Worm (Caenorhabditis elegans): ENCODE measurements around the gene hpo-25.

The hpo-25 gene

DNA sequence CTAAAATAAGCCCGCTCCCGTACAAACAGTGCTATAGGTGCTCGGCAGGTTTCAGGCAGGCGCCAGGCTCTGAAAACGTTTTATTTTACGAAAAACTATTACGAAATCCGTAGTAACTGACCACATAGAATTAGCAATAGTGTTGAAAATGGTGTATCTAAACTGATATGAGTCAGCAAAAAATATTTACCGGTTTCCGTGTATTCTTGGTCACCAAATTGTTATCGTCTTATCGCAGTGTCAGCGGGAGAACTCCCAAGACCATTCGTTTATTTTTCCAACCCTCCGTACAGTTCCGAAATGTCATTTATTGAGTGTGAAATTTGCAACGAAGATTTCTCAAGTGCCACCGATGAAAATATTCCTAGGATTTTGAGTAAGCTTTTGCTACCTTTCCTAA lies 36.8 kb upstream of the hpo-25 start, which contains the start of gene F43C11.8:
TSS of gene F43C11.8 (plus strand) at position 301 of the 400 bp plus-strand sequence.
- TF ChIP-seq crh-2 (tag; optimal IDR thresholded peaks at IDR 0.05) = no peak
- peak; percentile 1 for TF ChIP-seq fos-1 (tag; optimal IDR thresholded peaks at IDR 0.05)

DNA sequence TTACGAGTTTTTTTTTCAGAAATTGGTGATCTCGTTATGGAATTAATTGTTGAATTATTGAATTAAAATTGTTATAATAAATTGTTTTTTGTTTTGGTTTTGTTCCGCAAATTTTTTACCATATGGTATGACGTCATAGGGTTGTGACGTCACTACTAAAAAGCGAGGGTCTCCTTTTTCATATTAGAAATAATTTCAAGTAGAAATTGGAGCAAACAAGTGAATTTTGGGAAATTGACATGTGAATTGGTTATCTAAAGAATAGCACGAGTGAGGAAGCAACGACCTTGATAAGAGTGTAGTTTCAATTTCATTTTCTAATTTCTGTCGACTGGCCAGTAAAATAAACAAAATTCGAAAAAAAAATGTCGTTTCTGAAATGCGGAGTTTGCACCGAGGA lies 33.5 kb upstream of the hpo-25 start, which contains the start of gene F43C11.7:
TSS of gene F43C11.7 (plus strand) at position 326 of the 400 bp plus-strand sequence.
- TF ChIP-seq nhr-23 (tag; optimal IDR thresholded peaks at IDR 0.05) (no peak), gmeb-1 (tag; optimal IDR thresholded peaks at IDR 0.05) (peak; percentile 26), elt-3 (tag; optimal IDR thresholded peaks at IDR 0.05) (no peak), nhr-237 (tag; optimal IDR thresholded peaks at IDR 0.05) (no peak), nhr-25 (tag; optimal IDR thresholded peaks at IDR 0.05) (no peak), fos-1 (tag; optimal IDR thresholded peaks at IDR 0.05) (peak; percentile 60), lin-11 (tag; optimal IDR thresholded peaks at IDR 0.05) (no peak), F13H6.1 (tag; optimal IDR thresholded peaks at IDR 0.05) (no peak)

DNA sequence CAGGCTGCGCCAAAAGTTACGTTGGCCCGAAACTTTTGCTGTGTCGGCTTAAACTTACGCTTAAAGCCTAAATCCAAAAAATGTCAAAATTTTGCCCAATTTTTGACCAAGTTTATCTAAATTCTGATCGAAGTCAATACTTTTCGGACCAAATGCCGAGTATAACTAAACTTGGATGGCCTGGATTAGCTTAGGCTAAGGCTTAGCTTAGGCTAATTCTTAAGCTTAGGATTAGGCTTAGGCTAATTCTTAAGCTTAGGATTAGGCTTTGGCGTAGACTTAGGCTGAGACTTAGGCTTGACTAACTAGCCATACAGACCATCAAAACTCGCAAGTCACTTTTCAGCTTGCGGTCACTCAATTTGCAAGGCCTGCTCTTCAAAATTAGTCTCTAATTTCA lies 32.9 kb upstream of the hpo-25 start:
- TF ChIP-seq nhr-12 (tag; optimal IDR thresholded peaks at IDR 0.05) = no peak
- TF ChIP-seq ztf-11 (tag; optimal IDR thresholded peaks at IDR 0.05) = no peak
- no peak for TF ChIP-seq C34F6.9 (tag; optimal IDR thresholded peaks at IDR 0.05)
- no peak for TF ChIP-seq lsy-2 (tag; optimal IDR thresholded peaks at IDR 0.05)
- TF ChIP-seq snpc-4 (tag; optimal IDR thresholded peaks at IDR 0.05) = no peak
- no peak for TF ChIP-seq sma-3 (GFP tag; optimal IDR thresholded peaks at IDR 0.05)
- no peak for TF ChIP-seq nhr-23 (tag; optimal IDR thresholded peaks at IDR 0.05)

DNA sequence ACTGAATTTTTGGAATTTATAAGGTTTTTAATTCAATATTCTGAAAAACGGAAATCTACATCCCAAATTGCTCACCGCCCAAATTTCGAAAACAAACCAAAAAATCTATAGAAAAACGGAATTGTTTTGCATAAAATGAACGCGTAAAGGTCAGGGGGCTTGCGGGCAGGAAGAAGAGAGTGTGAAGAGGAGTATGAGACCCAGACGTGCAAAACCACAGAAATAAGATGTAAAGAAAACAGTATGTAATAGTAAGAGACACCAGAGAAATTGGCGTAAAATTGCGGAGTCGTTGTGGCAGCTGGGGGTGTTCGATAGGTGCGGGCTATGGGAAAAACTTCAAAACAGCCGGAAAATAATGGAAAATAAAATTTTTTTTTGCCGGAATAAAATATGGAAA lies 28.1 kb upstream of the hpo-25 start:
- TF ChIP-seq nhr-25 (tag; optimal IDR thresholded peaks at IDR 0.05) (no peak), crh-2 (tag; optimal IDR thresholded peaks at IDR 0.05) (peak; percentile 14), mbf-1 (tag; optimal IDR thresholded peaks at IDR 0.05) (no peak), lsy-2 (tag; optimal IDR thresholded peaks at IDR 0.05) (peak in 1 of 2 experiments; percentile 38), fos-1 (tag; optimal IDR thresholded peaks at IDR 0.05) (no peak), C34F6.9 (tag; optimal IDR thresholded peaks at IDR 0.05) (no peak), unc-55 (GFP tag; optimal IDR thresholded peaks at IDR 0.05) (peak; percentile 26), nhr-21 (tag; optimal IDR thresholded peaks at IDR 0.05) (no peak), alr-1 (tag; optimal IDR thresholded peaks at IDR 0.05) (no peak), egl-27 (tag; optimal IDR thresholded peaks at IDR 0.05) (no peak)

DNA sequence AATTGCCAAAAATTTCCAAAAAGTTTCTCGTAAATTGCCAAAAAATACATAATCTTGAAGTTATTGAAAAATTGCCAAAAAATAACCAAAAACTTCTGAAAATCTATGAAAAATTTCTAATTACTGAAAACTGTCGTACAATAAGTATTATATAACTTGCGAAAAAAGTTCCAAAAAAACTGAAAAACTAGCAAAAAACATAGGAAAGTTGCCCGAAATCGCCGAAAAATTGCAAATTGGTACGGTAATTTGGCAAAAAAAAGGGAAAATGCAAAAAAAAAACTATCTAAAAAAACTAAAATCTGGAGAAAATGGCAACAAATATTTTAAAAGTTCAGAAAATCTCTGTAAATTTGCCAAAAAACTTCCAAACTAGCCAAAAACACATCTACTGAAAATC lies 27.5 kb upstream of the hpo-25 start, which contains the start of gene enri-1:
TSS of gene enri-1 (minus strand) at position 101 of the 400 bp plus-strand sequence.
- TF ChIP-seq ztf-4 (tag; optimal IDR thresholded peaks at IDR 0.05) (no peak), elt-1 (tag; optimal IDR thresholded peaks at IDR 0.05) (no peak), dmd-4 (tag; optimal IDR thresholded peaks at IDR 0.05) (no peak), Y55F3AM.14 (GFP tag; optimal IDR thresholded peaks at IDR 0.05) (no peak)

DNA sequence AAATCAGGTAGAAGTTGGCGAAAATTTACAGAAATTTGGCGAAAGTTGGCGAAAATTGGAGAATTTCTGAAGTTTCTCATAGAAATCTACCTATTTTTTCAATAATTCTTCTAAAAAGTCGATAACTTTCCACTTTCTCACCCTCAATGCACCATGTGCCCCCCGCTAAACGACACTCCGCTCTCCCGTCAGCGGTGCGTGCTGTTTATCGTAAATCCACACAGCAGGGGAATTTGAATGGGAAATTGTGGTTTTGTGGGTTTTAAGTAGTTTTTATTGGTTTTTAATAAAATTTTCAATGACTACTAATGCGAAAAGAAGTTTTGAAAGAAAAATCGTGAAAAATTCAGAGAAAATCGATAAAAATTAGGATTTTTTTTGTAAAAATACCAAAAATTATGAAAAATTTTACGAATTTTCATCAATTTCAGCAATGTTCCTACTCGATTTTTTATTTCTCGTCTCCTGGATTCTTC lies 27.0 kb upstream of the hpo-25 start, which contains the start of gene F43C11.6:
TSS of gene F43C11.6 (plus strand) at position 426 of the 476 bp plus-strand sequence.
- TF ChIP-seq aly-2 (tag; optimal IDR thresholded peaks at IDR 0.05) = no peak
- peak; percentile 9 for TF ChIP-seq crh-2 (tag; optimal IDR thresholded peaks at IDR 0.05)
- TF ChIP-seq unc-55 (GFP tag; optimal IDR thresholded peaks at IDR 0.05) = peak; percentile 62
- TF ChIP-seq skn-1 (tag; optimal IDR thresholded peaks at IDR 0.05) = no peak
- peak; percentile 13 for TF ChIP-seq nhr-129 (tag; optimal IDR thresholded peaks at IDR 0.05)
- TF ChIP-seq lin-13 (GFP tag; optimal IDR thresholded peaks at IDR 0.05) = peak; percentile 42
- TF ChIP-seq unc-62 (GFP tag; optimal IDR thresholded peaks at IDR 0.05) = no peak
- TF ChIP-seq C34F6.9 (tag; optimal IDR thresholded peaks at IDR 0.05) = peak; percentile 16
- TF ChIP-seq R02D3.7 (tag; optimal IDR thresholded peaks at IDR 0.05) = peak; percentile 69
- peak in 1 of 2 experiments; percentile 61 for TF ChIP-seq lsy-2 (tag; optimal IDR thresholded peaks at IDR 0.05)

DNA sequence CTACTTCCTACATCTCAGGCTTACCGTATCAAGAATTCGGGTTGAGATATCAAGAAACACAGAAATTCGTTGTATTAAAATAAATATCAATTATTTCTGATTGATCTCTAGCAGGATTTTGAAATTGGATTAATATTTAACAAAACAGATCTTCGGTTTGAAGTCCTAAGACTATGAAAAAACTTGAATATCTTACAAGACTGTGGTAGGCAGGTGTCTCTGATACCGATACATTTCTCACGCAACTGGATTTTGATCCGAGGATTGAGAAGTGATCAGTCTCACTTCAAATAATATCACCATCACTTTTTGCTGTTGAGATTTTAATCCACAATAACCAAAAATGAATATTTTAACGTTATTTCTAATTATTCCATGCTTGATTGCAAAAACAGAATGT lies 22.4 kb upstream of the hpo-25 start, which contains the start of gene F43C11.4:
TSS of gene F43C11.4 (plus strand) at position 301 of the 400 bp plus-strand sequence.
- TF ChIP-seq ama-1 (optimal IDR thresholded peaks at IDR 0.05) = no peak
- no peak for TF ChIP-seq nhr-25 (tag; optimal IDR thresholded peaks at IDR 0.05)
- no peak for TF ChIP-seq unc-62 (GFP tag; optimal IDR thresholded peaks at IDR 0.05)
- TF ChIP-seq nhr-6 (tag; optimal IDR thresholded peaks at IDR 0.05) = no peak
- TF ChIP-seq nhr-12 (tag; optimal IDR thresholded peaks at IDR 0.05) = no peak
- no peak for TF ChIP-seq ceh-82 (tag; optimal IDR thresholded peaks at IDR 0.05)
- TF ChIP-seq ztf-1 (GFP tag; conservative IDR thresholded peaks at IDR 0.05) = no peak
- TF ChIP-seq crh-2 (tag; optimal IDR thresholded peaks at IDR 0.05) = no peak
- TF ChIP-seq lin-39 (tag; optimal IDR thresholded peaks at IDR 0.05) = no peak
- no peak for TF ChIP-seq nhr-77 (tag; optimal IDR thresholded peaks at IDR 0.05)
- TF ChIP-seq alr-1 (tag; optimal IDR thresholded peaks at IDR 0.05) = no peak

Measured in whole organism, L2 larva.